Worm (Caenorhabditis elegans): ENCODE measurements around the gene Y66D12A.30.
A peak's percentile ranks its signal among the peaks of the same experiment; 100 is the strongest.

Y66D12A.30 gene

ce11 chrIII:11581372-11581771 is 28.3 kb upstream of the Y66D12A.30 start, which contains the start of the genes Y66D12A.6 and ceh-92:
Gene Y66D12A.6, minus strand, starts transcription at chrIII:11581402.
Gene ceh-92, plus strand, starts transcription at chrIII:11581600.
- TF ChIP-seq cog-1 (tag; optimal IDR thresholded peaks at IDR 0.05): no peak
- TF ChIP-seq klf-2 (GFP tag; conservative IDR thresholded peaks at IDR 0.05): no peak
- TF ChIP-seq ref-1 (GFP tag; conservative IDR thresholded peaks at IDR 0.05): no peak
- no peak for TF ChIP-seq med-1 (GFP tag; optimal IDR thresholded peaks at IDR 0.05; ENCODE audit: insufficient read depth)
- no peak for TF ChIP-seq ztf-23 (GFP tag; IDR thresholded peaks at IDR 0.05)
- TF ChIP-seq tab-1 (GFP tag; IDR thresholded peaks at IDR 0.05): no peak
- no peak for TF ChIP-seq ztf-29 (GFP tag; IDR thresholded peaks at IDR 0.05)
- no peak for TF ChIP-seq flt-1 (GFP tag; IDR thresholded peaks at IDR 0.05)
- no peak for TF ChIP-seq T22C8.4 (GFP tag; IDR thresholded peaks at IDR 0.05)

ce11 chrIII:11582569-11582968 is 27.1 kb upstream of the Y66D12A.30 start:
- TF ChIP-seq ref-1 (GFP tag; conservative IDR thresholded peaks at IDR 0.05) (no peak), klf-2 (GFP tag; conservative IDR thresholded peaks at IDR 0.05) (no peak), tab-1 (GFP tag; IDR thresholded peaks at IDR 0.05) (no peak), flt-1 (GFP tag; IDR thresholded peaks at IDR 0.05) (no peak), T22C8.4 (GFP tag; IDR thresholded peaks at IDR 0.05) (no peak), med-1 (GFP tag; optimal IDR thresholded peaks at IDR 0.05; ENCODE audit: insufficient read depth) (no peak), ztf-23 (GFP tag; IDR thresholded peaks at IDR 0.05) (no peak), ztf-29 (GFP tag; IDR thresholded peaks at IDR 0.05) (no peak), cog-1 (tag; optimal IDR thresholded peaks at IDR 0.05) (no peak)

ce11 chrIII:11588911-11589310 is 20.8 kb upstream of the Y66D12A.30 start, which contains the start of gene Y66D12A.3:
Gene Y66D12A.3, plus strand, starts transcription at chrIII:11589211.
- TF ChIP-seq T22C8.4 (GFP tag; IDR thresholded peaks at IDR 0.05) (no peak), med-1 (GFP tag; optimal IDR thresholded peaks at IDR 0.05; ENCODE audit: insufficient read depth) (no peak), tab-1 (GFP tag; IDR thresholded peaks at IDR 0.05) (no peak), ztf-23 (GFP tag; IDR thresholded peaks at IDR 0.05) (no peak), flt-1 (GFP tag; IDR thresholded peaks at IDR 0.05) (no peak), ref-1 (GFP tag; conservative IDR thresholded peaks at IDR 0.05) (no peak)

ce11 chrIII:11589311-11589710 is 20.4 kb upstream of the Y66D12A.30 start:
- TF ChIP-seq ztf-23 (GFP tag; IDR thresholded peaks at IDR 0.05) (no peak), ztf-29 (GFP tag; IDR thresholded peaks at IDR 0.05) (no peak), flt-1 (GFP tag; IDR thresholded peaks at IDR 0.05) (no peak), ref-1 (GFP tag; conservative IDR thresholded peaks at IDR 0.05) (no peak), tab-1 (GFP tag; IDR thresholded peaks at IDR 0.05) (no peak), med-1 (GFP tag; optimal IDR thresholded peaks at IDR 0.05; ENCODE audit: insufficient read depth) (no peak), cog-1 (tag; optimal IDR thresholded peaks at IDR 0.05) (no peak), T22C8.4 (GFP tag; IDR thresholded peaks at IDR 0.05) (no peak), klf-2 (GFP tag; conservative IDR thresholded peaks at IDR 0.05) (no peak)

- TF ChIP-seq T22C8.4 (GFP tag; IDR thresholded peaks at IDR 0.05): no peak
- TF ChIP-seq ref-1 (GFP tag; conservative IDR thresholded peaks at IDR 0.05): no peak
- TF ChIP-seq klf-2 (GFP tag; conservative IDR thresholded peaks at IDR 0.05): no peak
- no peak for TF ChIP-seq ztf-23 (GFP tag; IDR thresholded peaks at IDR 0.05)
- TF ChIP-seq med-1 (GFP tag; optimal IDR thresholded peaks at IDR 0.05; ENCODE audit: insufficient read depth): no peak
- TF ChIP-seq cog-1 (tag; optimal IDR thresholded peaks at IDR 0.05): no peak
- TF ChIP-seq flt-1 (GFP tag; IDR thresholded peaks at IDR 0.05): no peak
- TF ChIP-seq ztf-29 (GFP tag; IDR thresholded peaks at IDR 0.05): no peak
- no peak for TF ChIP-seq tab-1 (GFP tag; IDR thresholded peaks at IDR 0.05)
These were observed 19.4 kb upstream of the Y66D12A.30 start for ce11 chrIII:11590255-11590654.

ce11 chrIII:11592096-11592495 is 17.6 kb upstream of the Y66D12A.30 start:
- no peak for TF ChIP-seq ztf-29 (GFP tag; IDR thresholded peaks at IDR 0.05)
- no peak for TF ChIP-seq cog-1 (tag; optimal IDR thresholded peaks at IDR 0.05)
- TF ChIP-seq ref-1 (GFP tag; conservative IDR thresholded peaks at IDR 0.05): no peak
- peak; percentile 77 for TF ChIP-seq T22C8.4 (GFP tag; IDR thresholded peaks at IDR 0.05)
- TF ChIP-seq med-1 (GFP tag; optimal IDR thresholded peaks at IDR 0.05; ENCODE audit: insufficient read depth): no peak

ce11 chrIII:11607870-11608269 is 1.8 kb upstream of the Y66D12A.30 start, which contains the start of gene Y66D12A.1:
Gene Y66D12A.1, plus strand, starts transcription at chrIII:11608170.
- TF ChIP-seq tab-1 (GFP tag; IDR thresholded peaks at IDR 0.05) (no peak), cog-1 (tag; optimal IDR thresholded peaks at IDR 0.05) (no peak), flt-1 (GFP tag; IDR thresholded peaks at IDR 0.05) (no peak), ztf-23 (GFP tag; IDR thresholded peaks at IDR 0.05) (no peak), T22C8.4 (GFP tag; IDR thresholded peaks at IDR 0.05) (no peak), ref-1 (GFP tag; conservative IDR thresholded peaks at IDR 0.05) (no peak), klf-2 (GFP tag; conservative IDR thresholded peaks at IDR 0.05) (no peak), med-1 (GFP tag; optimal IDR thresholded peaks at IDR 0.05; ENCODE audit: insufficient read depth) (no peak), ztf-29 (GFP tag; IDR thresholded peaks at IDR 0.05) (no peak)

ce11 chrIII:11611618-11612247 is 2.1 kb downstream of the Y66D12A.30 start:
- TF ChIP-seq cog-1 (tag; optimal IDR thresholded peaks at IDR 0.05) (no peak), tab-1 (GFP tag; IDR thresholded peaks at IDR 0.05) (no peak), ztf-29 (GFP tag; IDR thresholded peaks at IDR 0.05) (no peak), T22C8.4 (GFP tag; IDR thresholded peaks at IDR 0.05) (no peak), flt-1 (GFP tag; IDR thresholded peaks at IDR 0.05) (no peak), ref-1 (GFP tag; conservative IDR thresholded peaks at IDR 0.05) (no peak), med-1 (GFP tag; optimal IDR thresholded peaks at IDR 0.05; ENCODE audit: insufficient read depth) (no peak), klf-2 (GFP tag; conservative IDR thresholded peaks at IDR 0.05) (no peak), ztf-23 (GFP tag; IDR thresholded peaks at IDR 0.05) (no peak)

ce11 chrIII:11612371-11612770 is 2.7 kb downstream of the Y66D12A.30 start, which contains the start of the genes Y66A7A.9 and Y66A7A.4:
Gene Y66A7A.9, minus strand, starts transcription at chrIII:11612471.
Gene Y66A7A.4, plus strand, starts transcription at chrIII:11612607.
- no peak for TF ChIP-seq tab-1 (GFP tag; IDR thresholded peaks at IDR 0.05)
- no peak for TF ChIP-seq klf-2 (GFP tag; conservative IDR thresholded peaks at IDR 0.05)
- TF ChIP-seq T22C8.4 (GFP tag; IDR thresholded peaks at IDR 0.05): no peak
- TF ChIP-seq med-1 (GFP tag; optimal IDR thresholded peaks at IDR 0.05; ENCODE audit: insufficient read depth): no peak
- TF ChIP-seq flt-1 (GFP tag; IDR thresholded peaks at IDR 0.05): no peak
- TF ChIP-seq ztf-23 (GFP tag; IDR thresholded peaks at IDR 0.05): no peak
- no peak for TF ChIP-seq cog-1 (tag; optimal IDR thresholded peaks at IDR 0.05)
